Worm (Caenorhabditis elegans) whole organism, late embryonic: ENCODE measurements around the gene K06A4.10.
A peak's percentile ranks its signal among the peaks of the same experiment; 100 is the strongest.

Experiments used
- K09A11.1 ChIP-seq: sonication (generic microtip); optimal IDR thresholded peaks from 2 replicates; lab custom pipeline; 2017; ENCODE audit warnings: antibody characterized with exemption, mild to moderate bottlenecking, missing genetic modification characterization, missing compliant biosample characterization; ENCODE audit not compliant: insufficient read depth
- ceh-14 ChIP-seq: sonication (generic microtip); optimal IDR thresholded peaks from 2 replicates; lab custom pipeline; 2016; ENCODE audit warnings: missing genotype, missing genetic modification characterization, missing compliant biosample characterization
- dve-1 ChIP-seq: sonication (generic microtip); optimal IDR thresholded peaks from 2 replicates; lab custom pipeline; 2017; ENCODE audit warnings: antibody characterized with exemption, mild to moderate bottlenecking, missing genetic modification characterization, missing compliant biosample characterization
- ets-4 ChIP-seq: sonication (generic microtip); optimal IDR thresholded peaks from 2 replicates; lab custom pipeline; 2016; ENCODE audit warnings: missing genetic modification characterization, missing compliant biosample characterization
- fkh-6 ChIP-seq: sonication (generic microtip); optimal IDR thresholded peaks from 2 replicates; lab custom pipeline; 2016; ENCODE audit warnings: missing genetic modification characterization, missing compliant biosample characterization
- lim-6 ChIP-seq: sonication (generic microtip); optimal IDR thresholded peaks from 2 replicates; lab custom pipeline; 2016; ENCODE audit warnings: missing genetic modification characterization, missing compliant biosample characterization
- nfya-1 ChIP-seq: sonication (generic microtip); optimal IDR thresholded peaks from 2 replicates; lab custom pipeline; 2017; ENCODE audit warnings: missing genetic modification characterization, mild to moderate bottlenecking, missing compliant biosample characterization, antibody characterized with exemption, moderate library complexity
- nhr-232 ChIP-seq: sonication (generic microtip); optimal IDR thresholded peaks from 2 replicates; lab custom pipeline; 2016; ENCODE audit warnings: missing genetic modification characterization, missing compliant biosample characterization
- pag-3 ChIP-seq: sonication (generic microtip); optimal IDR thresholded peaks from 2 replicates; lab custom pipeline; 2016; ENCODE audit warnings: missing compliant biosample characterization, missing genetic modification characterization, borderline replicate concordance
- pqm-1 ChIP-seq: sonication (generic microtip); optimal IDR thresholded peaks from 2 replicates; lab custom pipeline; 2016; ENCODE audit warnings: missing genetic modification characterization, missing compliant biosample characterization
- sox-4 ChIP-seq: sonication (generic microtip); optimal IDR thresholded peaks from 2 replicates; lab custom pipeline; 2017; ENCODE audit warnings: mild to moderate bottlenecking, missing genetic modification characterization, inconsistent platforms, missing compliant biosample characterization

DNA sequence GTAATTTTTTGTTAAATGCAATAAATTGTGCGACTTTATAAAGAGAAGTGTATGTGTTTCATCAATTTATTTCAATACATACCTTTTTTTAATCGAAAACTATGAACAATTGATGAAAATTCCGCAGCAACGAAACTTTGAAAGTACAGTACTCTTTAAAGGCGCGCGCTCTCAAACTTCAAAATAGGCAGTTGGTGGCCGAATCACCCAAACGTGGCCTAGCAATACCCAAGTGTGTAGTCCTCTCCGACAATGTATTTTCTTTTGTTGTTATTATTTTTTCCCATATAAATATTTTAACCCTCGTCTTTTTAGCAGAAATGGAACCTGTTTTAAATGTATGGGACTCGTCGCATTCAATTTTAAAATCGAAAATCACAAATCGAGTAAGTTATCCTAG, 46.9 kb upstream of the K06A4.10 start, which contains the start of gene C50F4.4:
- TF ChIP-seq pag-3 = no peak
- TF ChIP-seq ceh-14 = no peak
- TF ChIP-seq lim-6 = no peak
- no peak for TF ChIP-seq K09A11.1
- TF ChIP-seq nhr-232 (tag; lab: Kevin White, UChicago) = no peak
- TF ChIP-seq sox-4 (tag; lab: Kevin White, UChicago) = no peak
- no peak for TF ChIP-seq pqm-1 (tag; lab: Kevin White, UChicago)
- TF ChIP-seq dve-1 (tag; lab: Kevin White, UChicago) = no peak
- peak; percentile 47 for TF ChIP-seq ets-4 (tag; lab: Kevin White, UChicago)
- no peak for TF ChIP-seq nfya-1
- no peak for TF ChIP-seq fkh-6 (tag; lab: Kevin White, UChicago)
